Worm (Caenorhabditis elegans): ENCODE results near the gene scyl-1.

Gene scyl-1

ce11 chrV:13070278-13070677 is 28.8 kb upstream of the scyl-1 start:
- TF ChIP-seq nhr-11 (tag; optimal IDR thresholded peaks at IDR 0.05) (no peak), aha-1 (tag) (peak; percentile 91)

DNA sequence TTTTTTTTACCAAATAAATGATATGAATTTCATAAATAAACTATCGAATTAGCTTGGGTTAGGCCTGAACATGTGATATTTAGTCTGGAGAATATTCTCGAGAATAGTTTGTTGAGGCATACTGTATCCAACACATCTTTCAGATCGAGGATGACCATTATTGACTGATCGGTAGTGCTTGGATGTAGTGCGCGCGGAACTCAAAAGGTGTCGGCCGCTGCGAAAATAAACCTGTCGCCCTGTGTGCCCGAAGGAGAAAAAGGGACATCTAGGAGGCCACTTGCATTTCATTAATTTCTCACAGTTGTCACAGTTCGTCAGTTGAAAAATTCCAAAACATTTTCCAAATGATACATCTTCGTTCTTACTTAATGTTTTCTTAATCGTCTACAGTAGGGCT is 22.6 kb upstream of the scyl-1 start:
- no peak for TF ChIP-seq skn-1 (tag; optimal IDR thresholded peaks at IDR 0.05)
- TF ChIP-seq hif-1 (tag; optimal IDR thresholded peaks at IDR 0.05), result no peak
- no peak for TF ChIP-seq mxl-3 (GFP tag; optimal IDR thresholded peaks at IDR 0.05)
- 0 out of 2 replicates have a peak, but pooled peaks have one; percentile 13 for TF ChIP-seq daf-19 (GFP tag; conservative IDR thresholded peaks at IDR 0.05)
- TF ChIP-seq arid-1 (GFP tag; conservative IDR thresholded peaks at IDR 0.05), result no peak
- no peak for TF ChIP-seq dve-1 (tag; optimal IDR thresholded peaks at IDR 0.05; ENCODE audit: insufficient read depth)
- peak; percentile 56 for TF ChIP-seq aha-1 (tag)
- no peak for TF ChIP-seq ces-1 (GFP tag; optimal IDR thresholded peaks at IDR 0.05)
- no peak for TF ChIP-seq nhr-11 (tag; optimal IDR thresholded peaks at IDR 0.05)
- TF ChIP-seq cey-2 (tag; optimal IDR thresholded peaks at IDR 0.05; ENCODE audit: borderline replicate concordance, insufficient read depth), result no peak
- 0 out of 2 replicates have a peak, but pooled peaks have one; percentile 31 for TF ChIP-seq ceh-44 (GFP tag; IDR thresholded peaks at IDR 0.05)
- no peak for TF ChIP-seq nhr-102 (tag; optimal IDR thresholded peaks at IDR 0.05)
- no peak for TF ChIP-seq egl-27 (tag; optimal IDR thresholded peaks at IDR 0.05)
- TF ChIP-seq ZK337.2 (GFP tag; IDR thresholded peaks at IDR 0.05), result no peak
- no peak for TF ChIP-seq snpc-4 (tag; optimal IDR thresholded peaks at IDR 0.05)

ce11 chrV:13063402-13063801 is 21.9 kb upstream of the scyl-1 start:
- peak in 1 of 2 experiments; percentile 91 for TF ChIP-seq unc-62 (GFP tag; optimal IDR thresholded peaks at IDR 0.05 in 1 of 2)
- no peak for TF ChIP-seq unc-62 (tag; optimal IDR thresholded peaks at IDR 0.05)
- TF ChIP-seq duxl-1 (tag; optimal IDR thresholded peaks at IDR 0.05; ENCODE audit: poor library complexity), result no peak
- no peak for TF ChIP-seq vab-7 (GFP tag; IDR thresholded peaks at IDR 0.05)
- TF ChIP-seq saeg-2 (GFP tag; IDR thresholded peaks at IDR 0.05), result no peak
- TF ChIP-seq zfp-3 (GFP tag; conservative IDR thresholded peaks at IDR 0.05), result no peak
- no peak for TF ChIP-seq mdt-29 (GFP tag; IDR thresholded peaks at IDR 0.05)

DNA sequence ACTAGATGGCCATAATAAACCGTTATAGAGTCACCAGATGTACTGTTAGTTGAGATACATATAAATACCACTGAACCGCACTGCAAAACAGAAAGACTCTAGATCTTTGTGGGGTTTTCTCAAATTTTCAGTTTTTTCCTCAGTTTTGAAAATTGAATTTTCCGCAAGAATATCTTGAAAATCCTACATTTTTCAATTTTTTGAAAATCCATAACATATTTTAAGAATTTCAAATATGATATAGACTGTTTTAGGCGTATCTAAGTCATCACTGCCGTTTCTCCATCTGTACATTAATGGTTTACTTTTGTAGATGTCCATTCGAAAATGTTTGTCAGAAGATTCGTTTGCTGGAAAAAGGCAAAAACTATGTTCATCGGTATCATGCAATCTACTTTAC is 20.3 kb upstream of the scyl-1 start, which contains the start of gene F42E8.1:
F42E8.1 (plus strand) TSS at position 301 of the 400 bp plus-strand sequence.
- no peak for TF ChIP-seq arid-1 (GFP tag; conservative IDR thresholded peaks at IDR 0.05)
- no peak for TF ChIP-seq aha-1 (tag)
- no peak for TF ChIP-seq ztf-7 (tag; optimal IDR thresholded peaks at IDR 0.05)
- no peak for TF ChIP-seq duxl-1 (tag; optimal IDR thresholded peaks at IDR 0.05; ENCODE audit: poor library complexity)
- TF ChIP-seq lim-7 (GFP tag; IDR thresholded peaks at IDR 0.05), result no peak
- TF ChIP-seq mdl-1 (tag; optimal IDR thresholded peaks at IDR 0.05), result no peak
- TF ChIP-seq dmd-6 (GFP tag; IDR thresholded peaks at IDR 0.05), result no peak
- no peak for TF ChIP-seq Y105C5A.15 (GFP tag; IDR thresholded peaks at IDR 0.05)
- no peak for TF ChIP-seq ceh-82 (tag; optimal IDR thresholded peaks at IDR 0.05)
- TF ChIP-seq nhr-28 (tag; optimal IDR thresholded peaks at IDR 0.05), result no peak
- no peak for TF ChIP-seq nhr-42 (GFP tag; IDR thresholded peaks at IDR 0.05)

- TF ChIP-seq nhr-42 (GFP tag; IDR thresholded peaks at IDR 0.05), result no peak
- TF ChIP-seq nhr-28 (tag; optimal IDR thresholded peaks at IDR 0.05), result no peak
- no peak for TF ChIP-seq snpc-4 (tag; optimal IDR thresholded peaks at IDR 0.05)
- TF ChIP-seq mdl-1 (tag; optimal IDR thresholded peaks at IDR 0.05), result no peak
- no peak for TF ChIP-seq daf-19 (GFP tag; conservative IDR thresholded peaks at IDR 0.05)
- TF ChIP-seq mxl-2 (GFP tag; conservative IDR thresholded peaks at IDR 0.05), result no peak
- TF ChIP-seq nhr-237 (tag; optimal IDR thresholded peaks at IDR 0.05), result no peak
- TF ChIP-seq R02D3.7 (tag; optimal IDR thresholded peaks at IDR 0.05), result no peak
- TF ChIP-seq mes-2 (tag; optimal IDR thresholded peaks at IDR 0.05; ENCODE audit: poor library complexity, severe bottlenecking), result no peak
- TF ChIP-seq unc-130 (GFP tag; optimal IDR thresholded peaks at IDR 0.05), result no peak
- no peak for TF ChIP-seq daf-16 (GFP tag; optimal IDR thresholded peaks at IDR 0.05)
- no peak for TF ChIP-seq daf-16 (tag; optimal IDR thresholded peaks at IDR 0.05)
- no peak for TF ChIP-seq egl-27 (tag; optimal IDR thresholded peaks at IDR 0.05)
- no peak for TF ChIP-seq snpc-1.2 (GFP tag; IDR thresholded peaks at IDR 0.05)
These were observed 12.1 kb upstream of the scyl-1 start, which contains the start of gene srr-1 for ce11 chrV:13053635-13054034. Gene srr-1, minus strand, starts transcription at chrV:13053735.

Data from whole organism, L4 larva.